Worm (Caenorhabditis elegans) whole organism, L4 larva: ENCODE results near the gene yif-1.

Experiments
- D1046.2 ChIP-seq: fragments of 200-800 bp; sonication (Bioruptor generic); IDR thresholded peaks from 2 replicates; pipeline ENCODE4 v1.3.6; 2022; ENCODE audit warnings: missing genetic modification characterization, missing compliant biosample characterization
- F26F4.8 ChIP-seq: fragments of 200-800 bp; sonication (Bioruptor generic); conservative IDR thresholded peaks from 2 replicates; pipeline ENCODE4 v1.3.6; 2022; ENCODE audit warnings: missing genetic modification characterization, missing compliant biosample characterization
- F37D6.2 ChIP-seq: sonication (generic microtip); optimal IDR thresholded peaks from 2 replicates; lab custom pipeline; 2016; ENCODE audit warnings: mild to moderate bottlenecking, missing genetic modification characterization, missing compliant biosample characterization
- R02D3.7 ChIP-seq: fragments of 150-350 bp; sonication (generic microtip); optimal IDR thresholded peaks from 3 replicates; lab custom pipeline; 2014; ENCODE audit warnings: missing biosample characterization, missing genetic modification characterization
- T20F7.1 ChIP-seq: fragments of 200-800 bp; sonication (Bioruptor generic); optimal IDR thresholded peaks from 2 replicates; lab custom pipeline; 2018; ENCODE audit warnings: mild to moderate bottlenecking, missing genetic modification characterization, missing compliant biosample characterization
- Y48G9A.11 ChIP-seq: fragments of 200-800 bp; sonication (Bioruptor generic); IDR thresholded peaks from 2 replicates; pipeline ENCODE4 v1.3.6; 2022; ENCODE audit warnings: missing genetic modification reagents, missing genetic modification characterization, missing compliant biosample characterization
- Y75B8A.6 ChIP-seq: fragments of 200-800 bp; sonication (Bioruptor generic); IDR thresholded peaks from 2 replicates; pipeline ENCODE4 v1.3.6; 2022; ENCODE audit warnings: missing genetic modification reagents, missing genetic modification characterization, missing compliant biosample characterization
- ZK337.2 ChIP-seq: fragments of 200-800 bp; sonication (Bioruptor generic); IDR thresholded peaks from 2 replicates; pipeline ENCODE4 v1.3.6; 2022; ENCODE audit warnings: missing genetic modification reagents, missing genetic modification characterization, missing compliant biosample characterization
- ZK546.5 ChIP-seq, 2 experiments: sonication (generic microtip); optimal IDR thresholded peaks; 2 replicates each; lab custom pipeline; 2017; ENCODE audit warnings: missing biosample characterization in 2 of 2, missing genetic modification characterization in 2 of 2
- aly-2 ChIP-seq: sonication (generic microtip); optimal IDR thresholded peaks from 2 replicates; lab custom pipeline; 2018; ENCODE audit warnings: missing biosample characterization, missing genetic modification characterization
- ama-1 ChIP-seq: fragments of 150-350 bp; optimal IDR thresholded peaks from 2 replicates; lab custom pipeline; 2014; ENCODE audit warnings: inconsistent platforms, mixed read lengths
- attf-4 ChIP-seq: sonication (generic microtip); optimal IDR thresholded peaks from 3 replicates; lab custom pipeline; 2017; ENCODE audit warnings: missing biosample characterization, missing genetic modification characterization
- ceh-82 ChIP-seq: sonication (generic microtip); optimal IDR thresholded peaks from 2 replicates; lab custom pipeline; 2017; ENCODE audit warnings: missing biosample characterization, missing genetic modification characterization
- daf-12 ChIP-seq: fragments of 150-350 bp; optimal IDR thresholded peaks from 2 replicates; lab custom pipeline; 2014; ENCODE audit warnings: missing biosample characterization, missing genetic modification reagents, missing genetic modification characterization
- daf-19 ChIP-seq: fragments of 200-800 bp; sonication (Bioruptor generic); conservative IDR thresholded peaks from 2 replicates; pipeline ENCODE4 v1.3.6; 2022; ENCODE audit warnings: missing genetic modification characterization, missing compliant biosample characterization
- daf-8 ChIP-seq: fragments of 200-800 bp; sonication (Bioruptor generic); IDR thresholded peaks from 2 replicates; pipeline ENCODE4 v1.3.6; 2022; ENCODE audit warnings: missing genetic modification characterization, missing compliant biosample characterization
- dmd-8 ChIP-seq: fragments of 200-800 bp; sonication (Bioruptor generic); IDR thresholded peaks from 2 replicates; pipeline ENCODE4 v1.3.6; 2022; ENCODE audit warnings: missing genetic modification characterization, missing compliant biosample characterization
- dmd-9 ChIP-seq: fragments of 200-800 bp; sonication (Bioruptor generic); IDR thresholded peaks from 2 replicates; pipeline ENCODE4 v1.3.6; 2022; ENCODE audit warnings: missing genetic modification reagents, missing genetic modification characterization, missing compliant biosample characterization
- duxl-1 ChIP-seq: sonication (generic microtip); optimal IDR thresholded peaks from 2 replicates; lab custom pipeline; 2016; ENCODE audit warnings: mild to moderate bottlenecking, missing genetic modification characterization, moderate library complexity, missing compliant biosample characterization; ENCODE audit not compliant: poor library complexity
- gei-8 ChIP-seq: fragments of 200-800 bp; sonication (Bioruptor generic); optimal IDR thresholded peaks from 2 replicates; lab custom pipeline; 2018; ENCODE audit warnings: mild to moderate bottlenecking, missing genetic modification characterization, missing compliant biosample characterization
- hlh-30 ChIP-seq: sonication (generic microtip); optimal IDR thresholded peaks from 2 replicates; lab custom pipeline; 2017; ENCODE audit warnings: antibody characterized with exemption, mild to moderate bottlenecking, missing genetic modification characterization, missing compliant biosample characterization; ENCODE audit not compliant: insufficient read depth
- hmg-1.1 ChIP-seq: fragments of 200-800 bp; sonication (Bioruptor generic); IDR thresholded peaks from 2 replicates; pipeline ENCODE4 v1.3.6; 2022; ENCODE audit warnings: missing genetic modification reagents, missing genetic modification characterization, missing compliant biosample characterization
- lin-1 ChIP-seq: fragments of 200-800 bp; sonication (Bioruptor generic); IDR thresholded peaks from 2 replicates; pipeline ENCODE4 v1.3.6; 2022; ENCODE audit warnings: missing genetic modification reagents, missing genetic modification characterization, missing compliant biosample characterization
- lin-15B ChIP-seq: fragments of 150-350 bp; sonication (generic microtip); optimal IDR thresholded peaks from 3 replicates; lab custom pipeline; 2014; ENCODE audit warnings: missing biosample characterization, missing genetic modification characterization
- lin-38 ChIP-seq: fragments of 200-800 bp; sonication (Bioruptor generic); IDR thresholded peaks from 2 replicates; pipeline ENCODE4 v1.3.6; 2022; ENCODE audit warnings: missing genetic modification reagents, missing genetic modification characterization, missing compliant biosample characterization
- lir-3 ChIP-seq: sonication (generic microtip); optimal IDR thresholded peaks from 2 replicates; lab custom pipeline; 2016; ENCODE audit warnings: mild to moderate bottlenecking, missing genetic modification characterization, missing compliant biosample characterization
- madf-5 ChIP-seq, 2 experiments: fragments of 200-800 bp; sonication (Bioruptor generic); IDR thresholded peaks; 2 replicates each; pipeline ENCODE4 v1.3.6; 2022; ENCODE audit warnings: missing compliant biosample characterization in 2 of 2, missing genetic modification characterization in 2 of 2
- mdt-29 ChIP-seq: fragments of 200-800 bp; sonication (Bioruptor generic); IDR thresholded peaks from 2 replicates; pipeline ENCODE4 v1.3.6; 2022; ENCODE audit warnings: missing genetic modification reagents, missing genetic modification characterization, missing compliant biosample characterization
- mep-1 ChIP-seq: fragments of 150-350 bp; sonication (generic microtip); optimal IDR thresholded peaks from 3 replicates; lab custom pipeline; 2014; ENCODE audit warnings: missing biosample characterization, missing genetic modification characterization
- mes-2 ChIP-seq: sonication (generic microtip); optimal IDR thresholded peaks from 2 replicates; lab custom pipeline; 2016; ENCODE audit warnings: missing genotype, mild to moderate bottlenecking, missing genetic modification characterization, missing compliant biosample characterization; ENCODE audit not compliant: poor library complexity, severe bottlenecking
- nhr-102 ChIP-seq: sonication (generic microtip); optimal IDR thresholded peaks from 2 replicates; lab custom pipeline; 2016; ENCODE audit warnings: mild to moderate bottlenecking, missing genetic modification characterization, moderate library complexity, missing compliant biosample characterization
- nhr-11 ChIP-seq: fragments of 150-350 bp; optimal IDR thresholded peaks from 2 replicates; lab custom pipeline; 2014; ENCODE audit warnings: missing biosample characterization, missing genetic modification characterization
- nhr-111 ChIP-seq: fragments of 200-800 bp; sonication (Bioruptor generic); optimal IDR thresholded peaks from 2 replicates; lab custom pipeline; 2018; ENCODE audit warnings: mild to moderate bottlenecking, missing genetic modification characterization, missing compliant biosample characterization
- nhr-6 ChIP-seq: fragments of 150-350 bp; optimal IDR thresholded peaks from 2 replicates; lab custom pipeline; 2014; ENCODE audit warnings: missing biosample characterization, missing genetic modification characterization
- pha-4 ChIP-seq, 2 experiments: fragments of 150-350 bp in 1 of 2; fragments of 200-800 bp in 1 of 2; sonication (Bioruptor generic) in 1 of 2; IDR thresholded peaks in 1 of 2; optimal IDR thresholded peaks in 1 of 2; 2 replicates each; pipeline versions ENCODE4 v1.3.6 to Lab custom; 2014 to 2022; ENCODE audit warnings: missing genetic modification characterization in 2 of 2, missing genetic modification reagents in 2 of 2, missing biosample characterization in 1 of 2, missing compliant biosample characterization in 1 of 2
- rbr-2 ChIP-seq: sonication (generic microtip); optimal IDR thresholded peaks from 2 replicates; lab custom pipeline; 2016; ENCODE audit warnings: missing genotype, missing genetic modification characterization, missing compliant biosample characterization
- saeg-2 ChIP-seq: fragments of 200-800 bp; sonication (Bioruptor generic); IDR thresholded peaks from 2 replicates; pipeline ENCODE4 v1.3.6; 2022; ENCODE audit warnings: missing genetic modification reagents, missing genetic modification characterization, missing compliant biosample characterization
- set-16 ChIP-seq: fragments of 200-800 bp; sonication (Bioruptor generic); IDR thresholded peaks from 2 replicates; pipeline ENCODE4 v1.3.6; 2022; ENCODE audit warnings: missing genetic modification reagents, missing genetic modification characterization, missing compliant biosample characterization
- snpc-1.2 ChIP-seq: fragments of 200-800 bp; sonication (Bioruptor generic); IDR thresholded peaks from 2 replicates; pipeline ENCODE4 v1.3.6; 2022; ENCODE audit warnings: missing genetic modification reagents, missing genetic modification characterization, missing compliant biosample characterization
- spr-1 ChIP-seq: sonication (generic microtip); optimal IDR thresholded peaks from 2 replicates; lab custom pipeline; 2016; ENCODE audit warnings: mild to moderate bottlenecking, missing genetic modification characterization, missing compliant biosample characterization
- tra-1 ChIP-seq: fragments of 200-800 bp; sonication (Bioruptor generic); IDR thresholded peaks from 2 replicates; pipeline ENCODE4 v1.3.6; 2022; ENCODE audit warnings: missing genetic modification reagents, missing genetic modification characterization, missing compliant biosample characterization
- unc-39 ChIP-seq: sonication (generic microtip); optimal IDR thresholded peaks from 2 replicates; lab custom pipeline; 2017; ENCODE audit warnings: missing biosample characterization, missing genetic modification characterization
- unc-62 ChIP-seq, 3 experiments: fragments of 150-350 bp in 1 of 3; sonication (generic microtip); optimal IDR thresholded peaks in 2 of 3; peaks in 1 of 3; 1 replicate in 1 of 3; 2 replicates in 2 of 3; lab custom pipeline; 2014 to 2017; ENCODE audit warnings: missing biosample characterization in 3 of 3, missing genetic modification characterization in 3 of 3, missing genetic modification reagents in 3 of 3, missing genotype in 1 of 3
- vab-7 ChIP-seq: fragments of 200-800 bp; sonication (Bioruptor generic); IDR thresholded peaks from 2 replicates; pipeline ENCODE4 v1.3.6; 2022; ENCODE audit warnings: missing genetic modification reagents, missing genetic modification characterization, missing compliant biosample characterization
- zag-1 ChIP-seq: fragments of 150-350 bp; optimal IDR thresholded peaks from 2 replicates; lab custom pipeline; 2014; ENCODE audit warnings: missing biosample characterization, missing genetic modification characterization
- zfp-3 ChIP-seq: fragments of 200-800 bp; sonication (Bioruptor generic); conservative IDR thresholded peaks from 2 replicates; pipeline ENCODE4 v1.3.6; 2022; ENCODE audit warnings: missing genetic modification reagents, missing genetic modification characterization, missing compliant biosample characterization
- zip-2 ChIP-seq: fragments of 150-350 bp; optimal IDR thresholded peaks from 2 replicates; lab custom pipeline; 2014; ENCODE audit warnings: missing biosample characterization, missing genetic modification characterization
- ztf-7 ChIP-seq: fragments of 150-350 bp; optimal IDR thresholded peaks from 2 replicates; lab custom pipeline; 2014; ENCODE audit warnings: missing biosample characterization, missing genetic modification characterization

yif-1 gene

DNA sequence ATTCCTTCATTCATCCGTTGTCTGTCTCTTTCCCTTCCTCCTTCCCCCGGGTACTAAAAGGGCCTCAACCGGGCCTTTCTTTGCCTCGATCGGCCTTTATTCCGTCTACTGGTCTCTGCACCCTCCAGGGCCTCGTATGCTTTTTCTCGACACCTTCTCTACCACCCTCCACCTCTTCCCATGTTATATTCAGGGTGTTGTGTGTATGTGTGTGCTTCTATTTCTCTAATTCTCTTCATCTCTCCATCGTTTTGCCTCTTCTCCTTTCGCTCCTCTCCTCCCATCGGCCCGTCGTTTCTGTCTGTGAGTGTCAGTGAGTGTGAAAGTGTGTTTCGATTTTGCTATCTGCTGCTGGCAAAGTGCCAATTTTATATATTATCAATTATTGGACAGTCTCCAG, 14.9 kb downstream of the yif-1 start (continued):
- no peak for TF ChIP-seq lir-3 (tag; lab: Kevin White, UChicago)
- TF ChIP-seq ceh-82 (tag; lab: Kevin White, UChicago): no peak
- TF ChIP-seq hmg-1.1: peak; percentile 82
- no peak for TF ChIP-seq R02D3.7 (tag; lab: Kevin White, UChicago)
- no peak for TF ChIP-seq T20F7.1 (GFP tag; lab: Kevin White, UChicago)
- no peak for TF ChIP-seq dmd-8 (GFP tag; lab: Robert Waterston, UW)
- no peak for TF ChIP-seq snpc-1.2

DNA sequence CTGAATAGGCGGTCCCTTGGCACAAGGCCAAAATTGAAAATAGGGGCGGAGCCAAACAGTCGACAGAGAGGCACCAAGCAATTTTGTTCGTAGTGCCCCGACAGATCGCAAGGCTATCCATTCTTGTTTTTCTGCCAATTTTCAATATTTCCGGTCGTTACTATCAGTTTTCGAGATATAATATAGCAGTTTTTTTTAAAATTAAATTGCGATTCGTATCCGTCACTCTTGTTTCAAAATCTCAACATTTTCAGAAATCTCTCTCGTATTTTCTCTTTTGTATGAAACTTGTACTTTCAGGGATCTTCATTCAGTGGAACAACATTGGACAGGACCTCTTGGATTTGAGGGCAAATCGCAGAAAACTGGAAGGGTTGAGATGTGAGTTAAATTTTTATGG, 17.7 kb downstream of the yif-1 start, which contains the start of gene F57A8.1:
Gene F57A8.1 (plus strand): TSS at position 301 of the 400 bp plus-strand sequence.
- TF ChIP-seq mes-2 (no peak), ZK337.2 (GFP tag; lab: Robert Waterston, UW) (no peak), unc-39 (tag; lab: Kevin White, UChicago) (no peak), set-16 (GFP tag; lab: Robert Waterston, UW) (no peak), lin-15B (tag; lab: Kevin White, UChicago) (no peak), mep-1 (tag; lab: Kevin White, UChicago) (no peak), Y48G9A.11 (GFP tag; lab: Robert Waterston, UW) (no peak)

DNA sequence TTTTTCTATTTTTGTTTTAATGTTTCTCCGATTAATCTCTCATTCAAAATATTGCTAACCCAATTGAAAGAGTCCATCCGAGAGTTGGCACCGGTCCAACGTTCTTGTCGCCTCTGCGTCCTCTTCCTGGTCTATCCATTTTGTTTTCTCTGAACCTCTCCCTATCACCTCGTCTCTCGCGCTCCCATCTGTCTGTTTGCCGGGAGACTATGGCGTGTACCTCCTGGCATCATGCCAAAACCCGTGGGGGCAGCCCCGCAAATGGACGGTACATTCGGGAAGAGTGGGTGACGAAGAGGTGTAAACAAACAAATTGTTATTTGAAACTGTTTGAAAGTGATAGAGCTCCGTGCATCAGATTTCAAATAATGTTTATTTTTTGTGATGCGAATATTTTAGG, 18.4 kb downstream of the yif-1 start, which contains the start of gene T06E8.2:
Gene T06E8.2 (minus strand): TSS at position 139 of the 400 bp plus-strand sequence.
- no peak for TF ChIP-seq spr-1 (tag; lab: Kevin White, UChicago)
- TF ChIP-seq dmd-9 (GFP tag; lab: Robert Waterston, UW): no peak
- peak; percentile 64 for TF ChIP-seq mep-1 (tag; lab: Kevin White, UChicago)
- no peak for TF ChIP-seq mdt-29 (GFP tag; lab: Robert Waterston, UW)
- TF ChIP-seq unc-39 (tag; lab: Kevin White, UChicago): no peak
- TF ChIP-seq aly-2 (tag; lab: Kevin White, UChicago): no peak
- TF ChIP-seq tra-1 (GFP tag; lab: Robert Waterston, UW): 0 out of 2 replicates have a peak, but pooled peaks have one; percentile 45
- no peak for TF ChIP-seq T20F7.1 (GFP tag; lab: Kevin White, UChicago)
- peak; percentile 26 for TF ChIP-seq rbr-2 (tag; lab: Kevin White, UChicago)
- no peak for TF ChIP-seq F26F4.8
- no peak for TF ChIP-seq gei-8 (GFP tag; lab: Kevin White, UChicago)
- TF ChIP-seq daf-8: no peak
- no peak for TF ChIP-seq unc-62 (GFP tag; optimal IDR thresholded peaks at IDR 0.05 in 1 of 2; lab: Kevin White, UChicago)
- no peak for TF ChIP-seq unc-62 (tag; optimal IDR thresholded peaks at IDR 0.05; lab: Kevin White, UChicago)
- 0 out of 2 replicates have a peak, but pooled peaks have one; percentile 53 for TF ChIP-seq saeg-2 (GFP tag; lab: Robert Waterston, UW)
- no peak for TF ChIP-seq madf-5 (GFP tag; IDR thresholded peaks at IDR 0.05; lab: Robert Waterston, UW)
- TF ChIP-seq attf-4 (tag; lab: Kevin White, UChicago): no peak
- TF ChIP-seq D1046.2: no peak
- TF ChIP-seq ZK546.5 (tag; optimal IDR thresholded peaks at IDR 0.05; lab: Kevin White, UChicago): no peak
- TF ChIP-seq ztf-7 (tag; lab: Kevin White, UChicago): no peak
- TF ChIP-seq zag-1 (tag; lab: Kevin White, UChicago): no peak
- TF ChIP-seq zfp-3 (GFP tag; lab: Robert Waterston, UW): no peak
- TF ChIP-seq duxl-1: no peak
- TF ChIP-seq nhr-102 (tag; lab: Kevin White, UChicago): no peak
- no peak for TF ChIP-seq zip-2
- no peak for TF ChIP-seq Y75B8A.6 (GFP tag; lab: Robert Waterston, UW)
- TF ChIP-seq daf-12 (tag; lab: Kevin White, UChicago): no peak
- no peak for TF ChIP-seq lin-38 (GFP tag; lab: Robert Waterston, UW)
- peak; percentile 82 for TF ChIP-seq hlh-30
- no peak for TF ChIP-seq vab-7 (GFP tag; lab: Robert Waterston, UW)
- peak; percentile 43 for TF ChIP-seq nhr-11 (tag; lab: Kevin White, UChicago)
- no peak for TF ChIP-seq F37D6.2 (tag; lab: Kevin White, UChicago)
- no peak for TF ChIP-seq nhr-111
- peak; percentile 72 for TF ChIP-seq nhr-6
- TF ChIP-seq ama-1: no peak
- no peak for TF ChIP-seq pha-4 (GFP tag; IDR thresholded peaks at IDR 0.05; lab: Robert Waterston, UW)
- no peak for TF ChIP-seq pha-4 (tag; optimal IDR thresholded peaks at IDR 0.05; lab: Kevin White, UChicago)
- TF ChIP-seq lin-1 (GFP tag; lab: Robert Waterston, UW): no peak
- TF ChIP-seq daf-19: no peak
